Comparison of ENCODE assay signal across 5 worm cellular contexts in genomic region chrV:2877509-2877908, ce11.
TF ChIP-seq lines count a peak whose summit lies in the region.

F37B4.10 (minus strand) TSS chrV:2877609.

TF ChIP-seq in whole organism, L1 larva, 84 proteins besides CTCF, POLR2A, EP300 and RAD21:
- TF ChIP-seq lsy-2 (tag; optimal IDR thresholded peaks at IDR 0.05; lab: Kevin White, UChicago) (peak in 1 of 2 experiments; percentile 11), mep-1 (tag; optimal IDR thresholded peaks at IDR 0.05; lab: Kevin White, UChicago) (no peak), ces-1 (GFP tag; optimal IDR thresholded peaks at IDR 0.05; lab: Kevin White, UChicago) (no peak), F16B12.6 (tag; optimal IDR thresholded peaks at IDR 0.05; lab: Kevin White, UChicago) (no peak), efl-1 (optimal IDR thresholded peaks at IDR 0.05; lab: Kevin White, UChicago) (peak; percentile 8 to 18), efl-1 (GFP tag; optimal IDR thresholded peaks at IDR 0.05 in 1 of 2; lab: Kevin White, UChicago) (no peak), ztf-11 (tag; optimal IDR thresholded peaks at IDR 0.05; lab: Kevin White, UChicago) (no peak), Y116A8C.19 (tag; optimal IDR thresholded peaks at IDR 0.05; lab: Kevin White, UChicago; ENCODE audit: borderline replicate concordance) (no peak), lin-15B (tag; optimal IDR thresholded peaks at IDR 0.05; lab: Kevin White, UChicago) (no peak), sox-4 (tag; optimal IDR thresholded peaks at IDR 0.05; lab: Kevin White, UChicago) (no peak), dpl-1 (GFP tag; optimal IDR thresholded peaks at IDR 0.05; lab: Kevin White, UChicago) (peak in 1 of 3 experiments; percentile 11), zag-1 (tag; optimal IDR thresholded peaks at IDR 0.05; lab: Kevin White, UChicago) (no peak), unc-30 (tag; optimal IDR thresholded peaks at IDR 0.05; lab: Kevin White, UChicago) (no peak), dsc-1 (tag; optimal IDR thresholded peaks at IDR 0.05; lab: Kevin White, UChicago) (no peak), nhr-84 (tag; optimal IDR thresholded peaks at IDR 0.05; lab: Kevin White, UChicago) (no peak), lin-35 (GFP tag; optimal IDR thresholded peaks at IDR 0.05; lab: Kevin White, UChicago) (peak; percentile 15 to 22)

TF ChIP-seq in whole organism, L2 larva, 48 proteins besides CTCF, POLR2A, EP300 and RAD21:
- TF ChIP-seq gmeb-1 (tag; optimal IDR thresholded peaks at IDR 0.05; lab: Kevin White, UChicago) (no peak), unc-55 (GFP tag; optimal IDR thresholded peaks at IDR 0.05; lab: Kevin White, UChicago) (peak; percentile 32), nhr-129 (tag; optimal IDR thresholded peaks at IDR 0.05; lab: Kevin White, UChicago) (no peak)

TF ChIP-seq in whole organism, L3 larva, 47 proteins besides CTCF, POLR2A, EP300 and RAD21:
- TF ChIP-seq lin-15B (tag; optimal IDR thresholded peaks at IDR 0.05; lab: Kevin White, UChicago) = no peak
- TF ChIP-seq nhr-23 (tag; optimal IDR thresholded peaks at IDR 0.05; lab: Kevin White, UChicago) = no peak
- no peak for TF ChIP-seq zag-1 (tag; optimal IDR thresholded peaks at IDR 0.05; lab: Kevin White, UChicago)
- TF ChIP-seq ztf-4 (tag; optimal IDR thresholded peaks at IDR 0.05; lab: Kevin White, UChicago) = no peak
- TF ChIP-seq ceh-16 (tag; optimal IDR thresholded peaks at IDR 0.05; lab: Kevin White, UChicago) = no peak
- no peak for TF ChIP-seq eor-1 (tag; optimal IDR thresholded peaks at IDR 0.05; lab: Kevin White, UChicago)
- no peak for TF ChIP-seq ZK546.5 (tag; optimal IDR thresholded peaks at IDR 0.05; lab: Kevin White, UChicago)
- TF ChIP-seq elt-2 (tag; optimal IDR thresholded peaks at IDR 0.05; lab: Kevin White, UChicago) = peak; percentile 8

TF ChIP-seq in whole organism, L4 larva, 104 proteins besides CTCF, POLR2A, EP300 and RAD21:
- TF ChIP-seq lir-3 (tag; optimal IDR thresholded peaks at IDR 0.05; lab: Kevin White, UChicago) (no peak), unc-62 (GFP tag; optimal IDR thresholded peaks at IDR 0.05 in 1 of 2; lab: Kevin White, UChicago) (peak in 1 of 2 experiments; percentile 82), unc-62 (tag; optimal IDR thresholded peaks at IDR 0.05; lab: Kevin White, UChicago) (no peak), zip-11 (GFP tag; IDR thresholded peaks at IDR 0.05; lab: Robert Waterston, UW) (no peak), zag-1 (tag; optimal IDR thresholded peaks at IDR 0.05; lab: Kevin White, UChicago) (no peak), lin-1 (GFP tag; IDR thresholded peaks at IDR 0.05; lab: Robert Waterston, UW) (no peak), pqm-1 (tag; optimal IDR thresholded peaks at IDR 0.05; lab: Kevin White, UChicago) (no peak), nhr-28 (tag; optimal IDR thresholded peaks at IDR 0.05; lab: Kevin White, UChicago) (peak; percentile 12), ztf-7 (tag; optimal IDR thresholded peaks at IDR 0.05; lab: Kevin White, UChicago) (no peak), daf-16 (GFP tag; optimal IDR thresholded peaks at IDR 0.05; lab: Kevin White, UChicago) (no peak), daf-16 (tag; optimal IDR thresholded peaks at IDR 0.05; lab: Kevin White, UChicago) (peak; percentile 16)

TF ChIP-seq in whole organism, mixed stage, embryonic, 35 proteins besides CTCF, POLR2A, EP300 and RAD21:
- peak; percentile 31 for TF ChIP-seq zip-8 (tag; optimal IDR thresholded peaks at IDR 0.05; lab: Kevin White, UChicago)
- TF ChIP-seq nhr-2 (tag; optimal IDR thresholded peaks at IDR 0.05; lab: Kevin White, UChicago) = no peak
- TF ChIP-seq nhr-12 (tag; optimal IDR thresholded peaks at IDR 0.05; lab: Kevin White, UChicago) = no peak
- TF ChIP-seq mep-1 (tag; optimal IDR thresholded peaks at IDR 0.05; lab: Kevin White, UChicago) = peak; percentile 8

Comparison
In these comparisons a context has a peak if more than half of its experiments do, and no peak if none do; other contexts are left out.
1. Of the 29 proteins assayed by ChIP-seq in both whole organism, L4 larva and whole organism, L1 larva: peak only in whole organism, L4 larva: nhr-28; only in whole organism, L1 larva: none; in both: none; in neither: 25; mixed calls (peak in some experiments, not most) for 3.